Worm (Caenorhabditis elegans): ENCODE results near the gene K07E3.4.

The K07E3.4 gene

ce11 chrX:8083919-8084318 is at the start of gene K07E3.4 (continued):
- TF ChIP-seq hif-1 (tag; optimal IDR thresholded peaks at IDR 0.05) (peak in 1 of 2 experiments; percentile 55), cey-2 (tag; optimal IDR thresholded peaks at IDR 0.05; ENCODE audit: borderline replicate concordance, insufficient read depth) (no peak), dpl-1 (GFP tag; optimal IDR thresholded peaks at IDR 0.05) (peak; percentile 15), Y48G9A.11 (GFP tag; IDR thresholded peaks at IDR 0.05) (no peak), duxl-1 (tag; optimal IDR thresholded peaks at IDR 0.05; ENCODE audit: poor library complexity) (no peak), set-16 (GFP tag; IDR thresholded peaks at IDR 0.05) (no peak), mes-2 (tag; optimal IDR thresholded peaks at IDR 0.05; ENCODE audit: poor library complexity, severe bottlenecking) (peak; percentile 50), nhr-28 (tag; optimal IDR thresholded peaks at IDR 0.05) (peak; percentile 85), lir-3 (tag; optimal IDR thresholded peaks at IDR 0.05) (no peak), unc-130 (GFP tag; optimal IDR thresholded peaks at IDR 0.05) (no peak), nhr-237 (tag; optimal IDR thresholded peaks at IDR 0.05) (no peak), T20F7.1 (GFP tag; optimal IDR thresholded peaks at IDR 0.05) (peak; percentile 26), hlh-30 (tag; optimal IDR thresholded peaks at IDR 0.05; ENCODE audit: insufficient read depth) (peak; percentile 95), dve-1 (tag; optimal IDR thresholded peaks at IDR 0.05; ENCODE audit: insufficient read depth) (peak; percentile 84), F44E2.7 (GFP tag; IDR thresholded peaks at IDR 0.05) (no peak), arid-1 (GFP tag; conservative IDR thresholded peaks at IDR 0.05) (no peak), ceh-62 (tag; optimal IDR thresholded peaks at IDR 0.05) (no peak), unc-62 (GFP tag; optimal IDR thresholded peaks at IDR 0.05 in 1 of 2) (peak in 1 of 2 experiments; percentile 77), unc-62 (tag; optimal IDR thresholded peaks at IDR 0.05) (no peak), ama-1 (optimal IDR thresholded peaks at IDR 0.05) (peak; percentile 5), spr-3 (GFP tag; optimal IDR thresholded peaks at IDR 0.05) (no peak), mxl-3 (GFP tag; optimal IDR thresholded peaks at IDR 0.05) (peak; percentile 78), nhr-48 (tag; optimal IDR thresholded peaks at IDR 0.05) (peak; percentile 48)

- TF ChIP-seq mxl-2 (GFP tag; conservative IDR thresholded peaks at IDR 0.05): no peak
- TF ChIP-seq unc-62 (GFP tag; optimal IDR thresholded peaks at IDR 0.05 in 1 of 2): peak in 1 of 2 experiments; percentile 38
- no peak for TF ChIP-seq unc-62 (tag; optimal IDR thresholded peaks at IDR 0.05)
Measured at ce11 chrX:8129543-8129942, 45.7 kb upstream of the K07E3.4 start, which contains the start of gene frpr-1. TSS of gene frpr-1 (minus strand) at chrX:8129643.

- TF ChIP-seq nhr-6 (tag; optimal IDR thresholded peaks at IDR 0.05): no peak
- TF ChIP-seq ztf-11 (tag; optimal IDR thresholded peaks at IDR 0.05): no peak
- TF ChIP-seq ztf-7 (tag; optimal IDR thresholded peaks at IDR 0.05): no peak
- TF ChIP-seq pha-4 (GFP tag; IDR thresholded peaks at IDR 0.05): no peak
- TF ChIP-seq pha-4 (tag; optimal IDR thresholded peaks at IDR 0.05): no peak
- no peak for TF ChIP-seq hif-1 (tag; optimal IDR thresholded peaks at IDR 0.05)
- no peak for TF ChIP-seq dmd-9 (GFP tag; IDR thresholded peaks at IDR 0.05)
- TF ChIP-seq aha-1 (tag): peak; percentile 92
- no peak for TF ChIP-seq set-16 (GFP tag; IDR thresholded peaks at IDR 0.05)
- TF ChIP-seq hlh-11 (tag; optimal IDR thresholded peaks at IDR 0.05): no peak
Measured at ce11 chrX:8123194-8123593, 39.4 kb upstream of the K07E3.4 start, which contains the start of gene C02B8.12. TSS of gene C02B8.12 (minus strand) at chrX:8123368.

ce11 chrX:8120281-8120680 is 36.5 kb upstream of the K07E3.4 start:
- TF ChIP-seq mdt-29 (GFP tag; IDR thresholded peaks at IDR 0.05) (no peak), Y5F2A.4 (GFP tag; optimal IDR thresholded peaks at IDR 0.05) (no peak), F10B5.3 (tag; optimal IDR thresholded peaks at IDR 0.05) (no peak), nhr-28 (tag; optimal IDR thresholded peaks at IDR 0.05) (no peak), pqm-1 (tag; optimal IDR thresholded peaks at IDR 0.05) (no peak), nhr-102 (tag; optimal IDR thresholded peaks at IDR 0.05) (no peak), nhr-76 (tag; optimal IDR thresholded peaks at IDR 0.05) (no peak), unc-62 (GFP tag; optimal IDR thresholded peaks at IDR 0.05 in 1 of 2) (peak in 1 of 2 experiments; percentile 94), unc-62 (tag; optimal IDR thresholded peaks at IDR 0.05) (no peak)

Data from whole organism, L4 larva.